Worm (Caenorhabditis elegans) whole organism, young adult: Measurements from ENCODE around the gene gur-5.

Experiments used
- B0019.2 ChIP-seq: fragments of 200-800 bp; sonication (Bioruptor generic); conservative IDR thresholded peaks from 2 replicates; pipeline ENCODE4 v1.3.6; 2022; ENCODE audit warnings: missing genetic modification reagents, missing genetic modification characterization, missing compliant biosample characterization
- B0035.1 ChIP-seq: sonication (generic microtip); optimal IDR thresholded peaks from 2 replicates; lab custom pipeline; 2016; ENCODE audit warnings: missing genetic modification characterization, mild to moderate bottlenecking, missing compliant biosample characterization, missing genotype, missing genetic modification reagents
- B0336.3 ChIP-seq: fragments of 200-800 bp; sonication (Bioruptor generic); IDR thresholded peaks from 2 replicates; pipeline ENCODE4 v1.3.6; 2022; ENCODE audit warnings: missing genetic modification characterization, missing compliant biosample characterization
- C06A6.2 ChIP-seq: fragments of 200-800 bp; sonication (Bioruptor generic); conservative IDR thresholded peaks from 2 replicates; pipeline ENCODE4 v1.3.6; 2022; ENCODE audit warnings: missing genetic modification characterization, missing compliant biosample characterization
- F49E8.2 ChIP-seq: sonication (generic microtip); optimal IDR thresholded peaks from 3 replicates; lab custom pipeline; 2017; ENCODE audit warnings: missing genetic modification characterization, mild to moderate bottlenecking, missing compliant biosample characterization, antibody characterized with exemption, moderate library complexity; ENCODE audit not compliant: insufficient read depth
- F55B11.4 ChIP-seq: sonication (generic microtip); optimal IDR thresholded peaks from 2 replicates; lab custom pipeline; 2016; ENCODE audit warnings: missing compliant biosample characterization, missing genetic modification characterization, borderline replicate concordance; ENCODE audit not compliant: insufficient read depth
- F57A8.1 ChIP-seq: fragments of 200-800 bp; sonication (Bioruptor generic); optimal IDR thresholded peaks from 2 replicates; lab custom pipeline; 2018; ENCODE audit warnings: mild to moderate bottlenecking, missing genetic modification characterization, moderate library complexity, missing compliant biosample characterization
- ZK185.1 ChIP-seq: sonication (generic microtip); optimal IDR thresholded peaks from 2 replicates; lab custom pipeline; 2016; ENCODE audit warnings: mild to moderate bottlenecking, missing genetic modification characterization, missing compliant biosample characterization; ENCODE audit not compliant: poor library complexity, severe bottlenecking
- akir-1 ChIP-seq: fragments of 200-800 bp; sonication (Bioruptor generic); optimal IDR thresholded peaks from 2 replicates; lab custom pipeline; 2018; ENCODE audit warnings: mild to moderate bottlenecking, missing genetic modification characterization, moderate library complexity, missing compliant biosample characterization
- aptf-3 ChIP-seq: fragments of 200-800 bp; sonication (Bioruptor generic); IDR thresholded peaks from 2 replicates; pipeline ENCODE4 v1.3.6; 2022; ENCODE audit warnings: missing genetic modification characterization, missing compliant biosample characterization
- atf-7 ChIP-seq: sonication (generic microtip); optimal IDR thresholded peaks from 2 replicates; lab custom pipeline; 2017; ENCODE audit warnings: mild to moderate bottlenecking, missing genetic modification characterization, missing compliant biosample characterization
- attf-3 ChIP-seq: fragments of 200-800 bp; sonication (Bioruptor generic); conservative IDR thresholded peaks from 2 replicates; pipeline ENCODE4 v1.3.6; 2022; ENCODE audit warnings: missing genetic modification reagents, missing genetic modification characterization, missing compliant biosample characterization
- attf-5 ChIP-seq: fragments of 200-800 bp; sonication (Bioruptor generic); optimal IDR thresholded peaks from 2 replicates; lab custom pipeline; 2018; ENCODE audit warnings: mild to moderate bottlenecking, missing genetic modification characterization, missing compliant biosample characterization
- bed-1 ChIP-seq: fragments of 200-800 bp; sonication (Bioruptor generic); IDR thresholded peaks from 2 replicates; pipeline ENCODE4 v1.3.6; 2022; ENCODE audit warnings: missing genetic modification reagents, missing genetic modification characterization, missing compliant biosample characterization
- bed-2 ChIP-seq: fragments of 200-800 bp; sonication (Bioruptor generic); IDR thresholded peaks from 2 replicates; pipeline ENCODE4 v1.3.6; 2022; ENCODE audit warnings: missing genetic modification reagents, missing genetic modification characterization, missing compliant biosample characterization
- ccch-3 ChIP-seq: fragments of 200-800 bp; sonication (Bioruptor generic); optimal IDR thresholded peaks from 2 replicates; lab custom pipeline; 2018; ENCODE audit warnings: mild to moderate bottlenecking, missing genetic modification characterization, missing compliant biosample characterization
- cebp-1 ChIP-seq, 2 experiments: fragments of 200-800 bp in 1 of 2; sonication (Bioruptor generic) in 1 of 2; sonication (generic microtip) in 1 of 2; IDR thresholded peaks in 1 of 2; optimal IDR thresholded peaks in 1 of 2; 2 replicates each; pipeline versions ENCODE4 v1.3.6 to Lab custom; 2017 to 2022; ENCODE audit warnings: missing compliant biosample characterization in 2 of 2, missing genetic modification characterization in 2 of 2, mild to moderate bottlenecking in 1 of 2, missing genetic modification reagents in 1 of 2, moderate library complexity in 1 of 2
- ceh-100 ChIP-seq: fragments of 200-800 bp; sonication (Bioruptor generic); IDR thresholded peaks from 2 replicates; pipeline ENCODE4 v1.3.6; 2022; ENCODE audit warnings: missing genetic modification reagents, missing genetic modification characterization, missing compliant biosample characterization
- ceh-40 ChIP-seq: fragments of 200-800 bp; sonication (Bioruptor generic); IDR thresholded peaks from 2 replicates; pipeline ENCODE4 v1.3.6; 2022; ENCODE audit warnings: missing genetic modification characterization, missing compliant biosample characterization
- ceh-79 ChIP-seq: sonication (generic microtip); optimal IDR thresholded peaks from 2 replicates; lab custom pipeline; 2017; ENCODE audit warnings: mild to moderate bottlenecking, missing genetic modification characterization, missing compliant biosample characterization
- ceh-91 ChIP-seq: fragments of 200-800 bp; sonication (Bioruptor generic); IDR thresholded peaks from 2 replicates; pipeline ENCODE4 v1.3.6; 2022; ENCODE audit warnings: missing genetic modification reagents, missing genetic modification characterization, missing compliant biosample characterization
- die-1 ChIP-seq: sonication (generic microtip); optimal IDR thresholded peaks from 2 replicates; lab custom pipeline; 2016; ENCODE audit warnings: missing genotype, mild to moderate bottlenecking, missing genetic modification characterization, missing compliant biosample characterization
- dox-1 ChIP-seq: fragments of 200-800 bp; sonication (Bioruptor generic); IDR thresholded peaks from 2 replicates; pipeline ENCODE4 v1.3.6; 2022; ENCODE audit warnings: missing genetic modification reagents, missing genetic modification characterization, missing compliant biosample characterization
- efl-1 ChIP-seq: fragments of 150-350 bp; optimal IDR thresholded peaks from 2 replicates; lab custom pipeline; 2014; ENCODE audit warnings: missing biosample characterization, missing genetic modification reagents, missing genetic modification characterization
- ets-4 ChIP-seq: fragments of 200-800 bp; sonication (Bioruptor generic); optimal IDR thresholded peaks from 2 replicates; lab custom pipeline; 2018; ENCODE audit warnings: mild to moderate bottlenecking, missing genetic modification characterization, missing compliant biosample characterization
- him-1 ChIP-seq: sonication (generic microtip); optimal IDR thresholded peaks from 2 replicates; lab custom pipeline; 2016; ENCODE audit warnings: missing genotype, missing genetic modification reagents, missing genetic modification characterization, missing compliant biosample characterization
- hmg-1.2 ChIP-seq: fragments of 200-800 bp; sonication (Bioruptor generic); IDR thresholded peaks from 2 replicates; pipeline ENCODE4 v1.3.6; 2022; ENCODE audit warnings: missing genetic modification reagents, missing genetic modification characterization, missing compliant biosample characterization
- let-526 ChIP-seq: fragments of 200-800 bp; sonication (Bioruptor generic); IDR thresholded peaks from 2 replicates; pipeline ENCODE4 v1.3.6; 2022; ENCODE audit warnings: missing genetic modification reagents, missing genetic modification characterization, missing compliant biosample characterization
- lin-40 ChIP-seq: sonication (generic microtip); optimal IDR thresholded peaks from 2 replicates; lab custom pipeline; 2016; ENCODE audit warnings: missing genetic modification characterization, mild to moderate bottlenecking, missing compliant biosample characterization, missing genotype, missing genetic modification reagents
- lin-54 ChIP-seq: fragments of 200-800 bp; sonication (Bioruptor generic); optimal IDR thresholded peaks from 2 replicates; lab custom pipeline; 2018; ENCODE audit warnings: mild to moderate bottlenecking, missing genetic modification characterization, missing compliant biosample characterization
- lir-1 ChIP-seq: fragments of 200-800 bp; sonication (Bioruptor generic); conservative IDR thresholded peaks from 2 replicates; pipeline ENCODE4 v1.3.6; 2022; ENCODE audit warnings: missing genetic modification reagents, missing genetic modification characterization, missing compliant biosample characterization
- madf-3 ChIP-seq: fragments of 200-800 bp; sonication (Bioruptor generic); IDR thresholded peaks from 2 replicates; pipeline ENCODE4 v1.3.6; 2022; ENCODE audit warnings: missing genetic modification reagents, missing genetic modification characterization, missing compliant biosample characterization
- madf-6 ChIP-seq: fragments of 200-800 bp; sonication (Bioruptor generic); IDR thresholded peaks from 2 replicates; pipeline ENCODE4 v1.3.6; 2022; ENCODE audit warnings: missing genetic modification reagents, missing genetic modification characterization, missing compliant biosample characterization
- mel-28 ChIP-seq: sonication (generic microtip); optimal IDR thresholded peaks from 2 replicates; lab custom pipeline; 2016; ENCODE audit warnings: borderline replicate concordance, mild to moderate bottlenecking, missing genetic modification characterization, missing compliant biosample characterization
- nhr-27 ChIP-seq: fragments of 200-800 bp; sonication (Bioruptor generic); optimal IDR thresholded peaks from 2 replicates; lab custom pipeline; 2018; ENCODE audit warnings: mild to moderate bottlenecking, missing genetic modification characterization, moderate library complexity, missing compliant biosample characterization
- nhr-80 ChIP-seq: sonication (generic microtip); optimal IDR thresholded peaks from 2 replicates; lab custom pipeline; 2016; ENCODE audit warnings: missing genetic modification characterization, missing compliant biosample characterization
- pha-4 ChIP-seq: fragments of 150-350 bp; sonication (generic microtip); optimal IDR thresholded peaks from 2 replicates; lab custom pipeline; 2014; ENCODE audit warnings: missing biosample characterization, missing genetic modification reagents, missing genetic modification characterization
- rec-8 ChIP-seq, 2 experiments: sonication (generic microtip); optimal IDR thresholded peaks; 2 replicates each; lab custom pipeline; 2016; ENCODE audit warnings: mild to moderate bottlenecking in 2 of 2, missing genetic modification characterization in 2 of 2, missing genetic modification reagents in 2 of 2, missing genotype in 2 of 2, missing biosample characterization in 1 of 2, missing compliant biosample characterization in 1 of 2, moderate library complexity in 1 of 2
- snpc-4 ChIP-seq, 5 experiments: fragments of 150-350 bp in 1 of 5; sonication (generic microtip) in 4 of 5; optimal IDR thresholded peaks; 2 replicates each; lab custom pipeline; 2014 to 2018; ENCODE audit warnings: missing genetic modification characterization in 5 of 5, missing biosample characterization in 3 of 5, antibody characterized with exemption in 2 of 5, mild to moderate bottlenecking in 2 of 5, missing compliant biosample characterization in 2 of 5, missing genotype in 2 of 5, moderate library complexity in 2 of 5, missing genetic modification reagents in 1 of 5
- sptf-2 ChIP-seq: fragments of 200-800 bp; sonication (Bioruptor generic); optimal IDR thresholded peaks from 2 replicates; lab custom pipeline; 2018; ENCODE audit warnings: mild to moderate bottlenecking, missing genetic modification characterization, missing compliant biosample characterization
- tlf-1 ChIP-seq: fragments of 200-800 bp; sonication (Bioruptor generic); optimal IDR thresholded peaks from 2 replicates; lab custom pipeline; 2018; ENCODE audit warnings: mild to moderate bottlenecking, missing genetic modification characterization, missing compliant biosample characterization
- unc-130 ChIP-seq: sonication (generic microtip); optimal IDR thresholded peaks from 2 replicates; lab custom pipeline; 2016; ENCODE audit warnings: missing genetic modification reagents, missing genetic modification characterization, missing compliant biosample characterization
- unc-62 ChIP-seq: fragments of 150-350 bp; optimal IDR thresholded peaks from 2 replicates; lab custom pipeline; 2014; ENCODE audit warnings: missing biosample characterization, missing genetic modification reagents, missing genetic modification characterization
- ztf-28 ChIP-seq: fragments of 200-800 bp; sonication (Bioruptor generic); IDR thresholded peaks from 2 replicates; pipeline ENCODE4 v1.3.6; 2022; ENCODE audit warnings: missing genetic modification reagents, missing genetic modification characterization, missing compliant biosample characterization

The gur-5 gene

ce11 chrII:5311746-5312145 is 26.6 kb downstream of the gur-5 start, which contains the start of gene gcy-12:
TSS of gene gcy-12 (plus strand) at chrII:5312046.
- TF ChIP-seq C06A6.2 (GFP tag; lab: Robert Waterston, UW): no peak
- TF ChIP-seq ceh-100 (GFP tag; lab: Robert Waterston, UW): no peak
- TF ChIP-seq lin-40 (tag; lab: Kevin White, UChicago): no peak
- TF ChIP-seq B0019.2: no peak
- TF ChIP-seq rec-8 (tag; optimal IDR thresholded peaks at IDR 0.05; lab: Kevin White, UChicago): no peak
- no peak for TF ChIP-seq die-1 (tag; lab: Kevin White, UChicago)
- no peak for TF ChIP-seq ccch-3 (GFP tag; lab: Kevin White, UChicago)
- no peak for TF ChIP-seq unc-130

- TF ChIP-seq ceh-79 (tag; lab: Kevin White, UChicago) (no peak), lir-1 (GFP tag; lab: Robert Waterston, UW) (no peak), ceh-100 (GFP tag; lab: Robert Waterston, UW) (no peak), him-1 (no peak), madf-3 (GFP tag; lab: Robert Waterston, UW) (no peak), madf-6 (GFP tag; lab: Robert Waterston, UW) (no peak), sptf-2 (GFP tag; lab: Kevin White, UChicago) (no peak), ceh-91 (GFP tag; lab: Robert Waterston, UW) (no peak), ets-4 (GFP tag; lab: Kevin White, UChicago) (no peak), cebp-1 (GFP tag; IDR thresholded peaks at IDR 0.05; lab: Robert Waterston, UW) (peak; percentile 61), cebp-1 (tag; optimal IDR thresholded peaks at IDR 0.05; lab: Kevin White, UChicago) (peak; percentile 94), atf-7 (tag; lab: Kevin White, UChicago) (peak; percentile 7), B0035.1 (tag; lab: Kevin White, UChicago) (no peak), bed-1 (GFP tag; lab: Robert Waterston, UW) (no peak), F49E8.2 (tag; lab: Kevin White, UChicago) (no peak), B0336.3 (GFP tag; lab: Robert Waterston, UW) (0 out of 2 replicates have a peak, but pooled peaks have one; percentile 14), lin-40 (tag; lab: Kevin White, UChicago) (peak; percentile 32), attf-3 (GFP tag; lab: Robert Waterston, UW) (no peak), akir-1 (GFP tag; lab: Kevin White, UChicago) (no peak), unc-62 (peak; percentile 51), dox-1 (no peak; the same call in 1 of the 2 replicates), nhr-80 (tag; lab: Kevin White, UChicago) (peak; percentile 79), pha-4 (tag; lab: Kevin White, UChicago) (peak; percentile 69), ZK185.1 (tag; lab: Kevin White, UChicago) (no peak), F57A8.1 (GFP tag; lab: Kevin White, UChicago) (no peak), hmg-1.2 (GFP tag; lab: Robert Waterston, UW) (peak; percentile 58; the same call in 1 of the 2 replicates), ceh-40 (GFP tag; lab: Robert Waterston, UW) (no peak), let-526 (GFP tag; lab: Robert Waterston, UW) (no peak), attf-5 (GFP tag; lab: Kevin White, UChicago) (no peak), aptf-3 (GFP tag; lab: Robert Waterston, UW) (no peak), F55B11.4 (tag; lab: Kevin White, UChicago) (no peak), ztf-28 (GFP tag; lab: Robert Waterston, UW) (no peak), ccch-3 (GFP tag; lab: Kevin White, UChicago) (no peak), snpc-4 (GFP tag; optimal IDR thresholded peaks at IDR 0.05; lab: Kevin White, UChicago) (no peak), snpc-4 (tag; optimal IDR thresholded peaks at IDR 0.05; lab: Kevin White, UChicago) (no peak), efl-1 (GFP tag; lab: Kevin White, UChicago) (no peak), nhr-27 (no peak), bed-2 (GFP tag; lab: Robert Waterston, UW) (no peak), mel-28 (tag; lab: Kevin White, UChicago) (no peak), lin-54 (no peak), tlf-1 (GFP tag; lab: Kevin White, UChicago) (no peak)
Observed at ce11 chrII:5320205-5320951, 35.2 kb downstream of the gur-5 start.
